Fruit fly (Drosophila melanogaster) whole organism, embryonic: Measurements from ENCODE around the gene Hip14.

ENCODE experiments used
- Atf-2 ChIP-seq: fragments of 200-800 bp; sonication (Bioruptor generic); optimal IDR thresholded peaks from 2 replicates; lab custom pipeline; 2016; ENCODE audit warnings: missing biosample characterization, missing genetic modification characterization
- Bgb ChIP-seq: fragments of 200-800 bp; sonication (Bioruptor generic); IDR thresholded peaks from 2 replicates; pipeline ENCODE4 v1.3.6; 2022; ENCODE audit warnings: missing biosample characterization, missing genetic modification characterization; ENCODE audit not compliant: partially characterized antibody
- CG11398 ChIP-seq: fragments of 200-800 bp; sonication (Bioruptor generic); optimal IDR thresholded peaks from 2 replicates; lab custom pipeline; 2016; ENCODE audit warnings: missing biosample characterization, missing genetic modification characterization
- CG11456 ChIP-seq: fragments of 200-800 bp; sonication (Bioruptor generic); IDR thresholded peaks from 3 replicates; pipeline ENCODE4 v1.3.6; 2022; ENCODE audit warnings: missing biosample characterization, missing genetic modification characterization
- CG12391 ChIP-seq: fragments of 200-800 bp; sonication (Bioruptor generic); optimal IDR thresholded peaks from 3 replicates; lab custom pipeline; 2018; ENCODE audit warnings: missing biosample characterization, mild to moderate bottlenecking, missing genetic modification characterization, moderate library complexity
- CG13123 ChIP-seq: fragments of 200-800 bp; sonication (Bioruptor generic); optimal IDR thresholded peaks from 2 replicates; lab custom pipeline; 2016; ENCODE audit warnings: missing biosample characterization, missing genetic modification characterization
- CG13775 ChIP-seq: fragments of 200-800 bp; sonication (Bioruptor generic); optimal IDR thresholded peaks from 3 replicates; lab custom pipeline; 2017; ENCODE audit warnings: missing biosample characterization, mild to moderate bottlenecking, missing genetic modification characterization
- CG14710 ChIP-seq: fragments of 200-800 bp; sonication (Bioruptor generic); optimal IDR thresholded peaks from 3 replicates; lab custom pipeline; 2019; ENCODE audit warnings: missing biosample characterization, mild to moderate bottlenecking, missing genetic modification characterization, moderate library complexity
- CG16815 ChIP-seq: fragments of 200-800 bp; sonication (Bioruptor generic); optimal IDR thresholded peaks from 3 replicates; lab custom pipeline; 2017; ENCODE audit warnings: missing biosample characterization, mild to moderate bottlenecking, missing genetic modification characterization
- CG17328 ChIP-seq: fragments of 200-800 bp; sonication (Bioruptor generic); IDR thresholded peaks from 2 replicates; pipeline ENCODE4 v1.3.6; 2022; ENCODE audit warnings: missing biosample characterization, missing genetic modification characterization
- CG17829 ChIP-seq: fragments of 200-800 bp; optimal IDR thresholded peaks from 2 replicates; lab custom pipeline; 2019; ENCODE audit warnings: missing biosample characterization, mild to moderate bottlenecking, missing genetic modification characterization, moderate library complexity
- CG1792 ChIP-seq: fragments of 200-800 bp; sonication (Bioruptor generic); optimal IDR thresholded peaks from 2 replicates; lab custom pipeline; 2016; ENCODE audit warnings: missing biosample characterization, missing genetic modification characterization
- CG2889 ChIP-seq: fragments of 200-800 bp; sonication (Bioruptor generic); IDR thresholded peaks from 3 replicates; pipeline ENCODE4 v1.3.6; 2022; ENCODE audit warnings: missing biosample characterization, missing genetic modification characterization
- CG33557 ChIP-seq: fragments of 200-800 bp; sonication (Bioruptor generic); optimal IDR thresholded peaks from 2 replicates; lab custom pipeline; 2019; ENCODE audit warnings: missing biosample characterization, mild to moderate bottlenecking, missing genetic modification characterization, moderate library complexity
- CG4404 ChIP-seq: fragments of 200-800 bp; sonication (Bioruptor generic); IDR thresholded peaks from 2 replicates; pipeline ENCODE4 v1.3.6; 2022; ENCODE audit warnings: missing biosample characterization, missing genetic modification characterization
- CG4424 ChIP-seq: fragments of 200-800 bp; sonication (Bioruptor generic); optimal IDR thresholded peaks from 3 replicates; lab custom pipeline; 2016; ENCODE audit warnings: missing biosample characterization, missing genetic modification characterization
- CG6689 ChIP-seq: fragments of 200-800 bp; sonication (Bioruptor generic); IDR thresholded peaks from 2 replicates; pipeline ENCODE4 v1.3.6; 2022; ENCODE audit warnings: missing biosample characterization, missing genetic modification characterization
- CG8290 ChIP-seq, 3 experiments: fragments of 200-800 bp; sonication (Bioruptor generic); optimal IDR thresholded peaks; 2 replicates each; lab custom pipeline; 2016 to 2019; ENCODE audit warnings: missing biosample characterization in 3 of 3, missing genetic modification characterization in 3 of 3, mild to moderate bottlenecking in 2 of 3, moderate library complexity in 1 of 3
- CTCF ChIP-seq: fragments of 200-800 bp; sonication (Bioruptor generic); optimal IDR thresholded peaks from 2 replicates; lab custom pipeline; 2017; ENCODE audit warnings: missing biosample characterization, mild to moderate bottlenecking, missing genetic modification characterization, moderate library complexity
- Dfd ChIP-seq, 2 experiments: fragments of >200 bp; optimal IDR thresholded peaks; 2 replicates each; lab custom pipeline; 2017; ENCODE audit warnings: missing biosample characterization in 2 of 2, missing genetic modification characterization in 2 of 2
- Dp ChIP-seq: fragments of 200-800 bp; sonication (Bioruptor generic); optimal IDR thresholded peaks from 2 replicates; lab custom pipeline; 2018; ENCODE audit warnings: missing biosample characterization, mild to moderate bottlenecking, missing genetic modification characterization, moderate library complexity
- Fer1 ChIP-seq: fragments of 200-800 bp; sonication (Bioruptor generic); optimal IDR thresholded peaks from 2 replicates; lab custom pipeline; 2017; ENCODE audit warnings: missing biosample characterization, mild to moderate bottlenecking, missing genetic modification characterization
- GATAe ChIP-seq: fragments of 200-800 bp; sonication (Bioruptor generic); conservative IDR thresholded peaks from 2 replicates; pipeline ENCODE4 v1.3.6; 2022; ENCODE audit warnings: missing biosample characterization, missing genetic modification characterization
- Gsc ChIP-seq: fragments of 200-800 bp; sonication (Bioruptor generic); IDR thresholded peaks from 2 replicates; pipeline ENCODE4 v1.3.6; 2022; ENCODE audit warnings: missing biosample characterization, missing genetic modification characterization
- H15 ChIP-seq: fragments of 200-800 bp; sonication (Bioruptor generic); IDR thresholded peaks from 3 replicates; pipeline ENCODE4 v1.3.6; 2022; ENCODE audit warnings: missing biosample characterization, missing genetic modification characterization
- H2.0 ChIP-seq: fragments of 200-800 bp; sonication (Bioruptor generic); IDR thresholded peaks from 2 replicates; pipeline ENCODE4 v1.3.6; 2022; ENCODE audit warnings: missing biosample characterization, missing genetic modification characterization
- Hmx ChIP-seq: fragments of 200-800 bp; sonication (Bioruptor generic); optimal IDR thresholded peaks from 2 replicates; lab custom pipeline; 2016; ENCODE audit warnings: missing biosample characterization, missing genetic modification characterization
- Myb ChIP-seq: fragments of 200-800 bp; sonication (Bioruptor generic); optimal IDR thresholded peaks from 2 replicates; lab custom pipeline; 2016; ENCODE audit warnings: missing biosample characterization, missing genetic modification characterization
- Nf-YB ChIP-seq: fragments of 200-800 bp; sonication (Bioruptor generic); optimal IDR thresholded peaks from 3 replicates; lab custom pipeline; 2019; ENCODE audit warnings: missing biosample characterization, mild to moderate bottlenecking, missing genetic modification characterization, moderate library complexity
- Oaz ChIP-seq: fragments of 200-800 bp; sonication (Bioruptor generic); IDR thresholded peaks from 2 replicates; pipeline ENCODE4 v1.3.6; 2022; ENCODE audit warnings: missing biosample characterization, missing genetic modification characterization
- Tbp ChIP-seq: fragments of >200 bp; optimal IDR thresholded peaks from 2 replicates; lab custom pipeline; 2018; ENCODE audit warnings: missing biosample characterization, missing genetic modification characterization
- ac ChIP-seq: fragments of 200-800 bp; sonication (Bioruptor generic); optimal IDR thresholded peaks from 3 replicates; lab custom pipeline; 2017; ENCODE audit warnings: missing biosample characterization, mild to moderate bottlenecking, missing genetic modification characterization
- bab2 ChIP-seq: fragments of 200-800 bp; sonication (Bioruptor generic); optimal IDR thresholded peaks from 2 replicates; lab custom pipeline; 2016; ENCODE audit warnings: missing biosample characterization, missing genetic modification characterization
- cas ChIP-seq: fragments of 200-800 bp; sonication (Bioruptor generic); IDR thresholded peaks from 2 replicates; pipeline ENCODE4 v1.3.6; 2022; ENCODE audit warnings: missing biosample characterization, missing genetic modification characterization
- gfzf ChIP-seq: fragments of 200-800 bp; sonication (Bioruptor generic); optimal IDR thresholded peaks from 2 replicates; lab custom pipeline; 2016; ENCODE audit warnings: missing biosample characterization, mild to moderate bottlenecking, missing genetic modification characterization, moderate library complexity
- hb ChIP-seq: fragments of 200-800 bp; sonication (Bioruptor generic); IDR thresholded peaks from 3 replicates; pipeline ENCODE4 v1.3.6; 2022; ENCODE audit warnings: missing biosample characterization, missing genetic modification characterization; ENCODE audit not compliant: partially characterized antibody
- hkb ChIP-seq, 2 experiments: fragments of 200-800 bp in 1 of 2; fragments of >200 bp in 1 of 2; sonication (Bioruptor generic) in 1 of 2; IDR thresholded peaks in 1 of 2; optimal IDR thresholded peaks in 1 of 2; 2 replicates each; pipeline versions ENCODE4 v1.3.6 to Lab custom; 2017 to 2022; ENCODE audit warnings: missing biosample characterization in 1 of 2, missing genetic modification characterization in 1 of 2
- mirr ChIP-seq: fragments of 200-800 bp; sonication (Bioruptor generic); optimal IDR thresholded peaks from 3 replicates; lab custom pipeline; 2018; ENCODE audit warnings: missing biosample characterization, mild to moderate bottlenecking, missing genetic modification characterization
- pan ChIP-seq, 4 experiments: fragments of >200 bp in 3 of 4; fragments of 200-800 bp in 1 of 4; sonication (Bioruptor generic) in 1 of 4; optimal IDR thresholded peaks in 3 of 4; IDR thresholded peaks in 1 of 4; 2 replicates each; pipeline versions ENCODE4 v1.3.6 to Lab custom; 2017 to 2022; ENCODE audit warnings: missing biosample characterization in 2 of 4, missing genetic modification characterization in 2 of 4, mixed read lengths in 1 of 4
- psq ChIP-seq: fragments of 200-800 bp; sonication (Bioruptor generic); optimal IDR thresholded peaks from 2 replicates; lab custom pipeline; 2017; ENCODE audit warnings: missing biosample characterization, missing genetic modification characterization
- ranshi ChIP-seq: fragments of 200-800 bp; sonication (Bioruptor generic); IDR thresholded peaks from 2 replicates; pipeline ENCODE4 v1.3.6; 2022; ENCODE audit warnings: missing biosample characterization, missing genetic modification characterization
- sens ChIP-seq: fragments of 200-800 bp; sonication (Bioruptor generic); peaks from one replicate; lab custom pipeline; 2016; ENCODE audit warnings: missing biosample characterization, missing genetic modification characterization
- sug ChIP-seq: fragments of 200-800 bp; optimal IDR thresholded peaks from 2 replicates; lab custom pipeline; 2019; ENCODE audit warnings: missing biosample characterization, mild to moderate bottlenecking, missing genetic modification characterization, moderate library complexity
- toy ChIP-seq: fragments of 200-800 bp; sonication (Bioruptor generic); IDR thresholded peaks from 2 replicates; pipeline ENCODE4 v1.3.6; 2022; ENCODE audit warnings: missing biosample characterization, missing genetic modification characterization
- tup ChIP-seq: fragments of 200-800 bp; sonication (Bioruptor generic); optimal IDR thresholded peaks from 2 replicates; lab custom pipeline; 2016; ENCODE audit warnings: missing biosample characterization, mild to moderate bottlenecking, missing genetic modification characterization, moderate library complexity
- usp ChIP-seq: fragments of >200 bp; optimal IDR thresholded peaks from 2 replicates; lab custom pipeline; 2017; ENCODE audit warnings: missing biosample characterization, missing genetic modification characterization
- z ChIP-seq: fragments of 200-800 bp; sonication (Bioruptor generic); IDR thresholded peaks from 3 replicates; pipeline ENCODE4 v1.3.6; 2022; ENCODE audit warnings: missing biosample characterization, missing genetic modification characterization

Hip14 gene

dm6 chr3L:15954784-15955427 is 33.1 kb upstream of the Hip14 start, which contains the start of the genes Pka-C3 and GXIVsPLA2 (continued):
- TF ChIP-seq sug (peak; percentile 27), CG17829 (tag; lab: Kevin White, UChicago) (peak; percentile 45), CG4424 (GFP tag; lab: Kevin White, UChicago) (peak; percentile 12), Fer1 (GFP tag; lab: Kevin White, UChicago) (peak; percentile 38), Myb (GFP tag; lab: Kevin White, UChicago) (peak; percentile 41)

DNA sequence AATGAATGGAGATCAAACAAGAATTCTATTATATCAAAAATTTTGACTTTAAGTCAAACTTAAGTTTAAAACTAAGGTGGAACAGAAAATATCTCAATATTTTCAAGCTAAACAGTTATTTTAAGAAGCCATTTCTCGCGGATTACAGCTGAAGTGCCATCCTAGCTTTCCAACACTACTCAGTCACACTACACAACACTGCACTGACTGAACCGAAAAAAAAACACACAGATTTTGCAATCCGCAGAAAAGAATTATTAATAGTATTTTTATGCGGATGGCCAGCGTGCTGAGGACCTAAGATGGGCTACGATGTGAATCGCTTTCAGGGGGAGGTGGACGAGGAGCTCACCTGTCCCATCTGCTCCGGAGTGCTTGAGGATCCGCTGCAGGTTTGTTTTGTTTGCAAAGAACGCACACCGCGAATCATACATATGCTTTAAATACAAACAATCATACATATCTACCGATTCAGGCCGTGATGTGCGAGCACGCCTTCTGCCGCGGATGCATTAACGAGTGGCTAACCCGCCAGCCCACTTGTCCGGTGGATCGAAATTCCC is 31.5 kb upstream of the Hip14 start, which contains the start of gene elgi:
Gene elgi, plus strand, starts transcription at position 103 of the 563 bp plus-strand sequence.
- TF ChIP-seq gfzf (GFP tag; lab: Kevin White, UChicago) (peak; percentile 17), CG16815 (GFP tag; lab: Kevin White, UChicago) (no peak), cas (GFP tag; lab: Robert Waterston, UW) (0 out of 2 replicates have a peak, but pooled peaks have one; percentile 23), CG14710 (tag; lab: Kevin White, UChicago) (peak; percentile 35), Nf-YB (no peak), tup (peak; percentile 38), Oaz (GFP tag; lab: Robert Waterston, UW) (no peak), CG8290 (GFP tag; optimal IDR thresholded peaks at IDR 0.05; lab: Kevin White, UChicago) (no peak), CG8290 (tag; optimal IDR thresholded peaks at IDR 0.05; lab: Kevin White, UChicago) (no peak), z (GFP tag; lab: Robert Waterston, UW) (no peak), CG11398 (GFP tag; lab: Kevin White, UChicago) (peak; percentile 39), Hmx (GFP tag; lab: Kevin White, UChicago) (no peak), toy (GFP tag; lab: Robert Waterston, UW) (no peak), Dfd (GFP tag; optimal IDR thresholded peaks at IDR 0.05; lab: Kevin White, UChicago) (no peak), psq (GFP tag; lab: Kevin White, UChicago) (no peak), CG17328 (GFP tag; lab: Robert Waterston, UW) (no peak), CG2889 (no peak), Gsc (no peak), Bgb (no peak), H15 (GFP tag; lab: Robert Waterston, UW) (no peak; the same call in 2 of the 3 replicates), Atf-2 (GFP tag; lab: Kevin White, UChicago) (peak; percentile 26), Dp (peak; percentile 8), CG11456 (GFP tag; lab: Robert Waterston, UW) (peak; percentile 79), mirr (peak; percentile 47), CG6689 (peak; percentile 28; the same call in 1 of the 2 replicates), CTCF (GFP tag; lab: Kevin White, UChicago) (no peak), hb (no peak), CG13123 (GFP tag; lab: Kevin White, UChicago) (no peak), bab2 (GFP tag; lab: Kevin White, UChicago) (peak; percentile 54), CG33557 (GFP tag; lab: Kevin White, UChicago) (peak; percentile 30), CG1792 (GFP tag; lab: Kevin White, UChicago) (peak; percentile 64), CG13775 (GFP tag; lab: Kevin White, UChicago) (peak; percentile 23), H2.0 (GFP tag; lab: Robert Waterston, UW) (no peak), CG4404 (GFP tag; lab: Robert Waterston, UW) (no peak), GATAe (GFP tag; lab: Robert Waterston, UW) (no peak), ranshi (GFP tag; lab: Robert Waterston, UW) (peak; percentile 26; the same call in 1 of the 2 replicates), ac (GFP tag; lab: Kevin White, UChicago) (no peak), pan (optimal IDR thresholded peaks at IDR 0.05; lab: Kevin White, UChicago) (no peak), pan (GFP tag; optimal IDR thresholded peaks at IDR 0.05 in 1 of 2, IDR thresholded peaks at IDR 0.05 in 1 of 2) (peak in 1 of 2 experiments; percentile 53), hkb (optimal IDR thresholded peaks at IDR 0.05; lab: Kevin White, UChicago) (no peak), hkb (GFP tag; IDR thresholded peaks at IDR 0.05; lab: Robert Waterston, UW) (peak; percentile 36; the same call in 1 of the 2 replicates), CG12391 (tag; lab: Kevin White, UChicago) (peak; percentile 47), sens (GFP tag; lab: Kevin White, UChicago) (no peak), Tbp (GFP tag; lab: Kevin White, UChicago) (no peak), usp (GFP tag; lab: Kevin White, UChicago) (no peak)
